Fruit fly (Drosophila melanogaster) whole organism, adult: ENCODE measurements around the gene tkv.

Source experiments
- CG11617 ChIP-seq: fragments of 200-800 bp; sonication (Bioruptor generic); optimal IDR thresholded peaks from 2 replicates; lab custom pipeline; 2017; ENCODE audit warnings: mild to moderate bottlenecking, missing biosample characterization, missing genetic modification reagents, missing genetic modification characterization
- CG12768 ChIP-seq: fragments of 200-800 bp; sonication (Bioruptor generic); optimal IDR thresholded peaks from 2 replicates; lab custom pipeline; 2017; ENCODE audit warnings: missing biosample characterization, missing genetic modification characterization, mild to moderate bottlenecking, moderate library complexity, missing genetic modification reagents
- CG14711 ChIP-seq: fragments of 200-800 bp; sonication (Bioruptor generic); optimal IDR thresholded peaks from 2 replicates; lab custom pipeline; 2018; ENCODE audit warnings: missing biosample characterization, mild to moderate bottlenecking, missing genetic modification characterization, moderate library complexity
- CG1620 ChIP-seq: fragments of 200-800 bp; sonication (Bioruptor generic); optimal IDR thresholded peaks from 2 replicates; lab custom pipeline; 2016; ENCODE audit warnings: missing biosample characterization, missing genetic modification characterization
- CG33017 ChIP-seq: fragments of 200-800 bp; sonication (Bioruptor generic); optimal IDR thresholded peaks from 2 replicates; lab custom pipeline; 2018; ENCODE audit warnings: missing biosample characterization, mild to moderate bottlenecking, missing genetic modification characterization, moderate library complexity
- CG5204 ChIP-seq: fragments of 200-800 bp; sonication (Bioruptor generic); optimal IDR thresholded peaks from 2 replicates; lab custom pipeline; 2016; ENCODE audit warnings: missing biosample characterization, missing genetic modification characterization
- CG7045 ChIP-seq: fragments of 200-800 bp; sonication (Bioruptor generic); optimal IDR thresholded peaks from 2 replicates; lab custom pipeline; 2017; ENCODE audit warnings: missing biosample characterization, mild to moderate bottlenecking, missing genetic modification characterization
- CG7101 ChIP-seq: fragments of 200-800 bp; sonication (Bioruptor generic); optimal IDR thresholded peaks from 2 replicates; lab custom pipeline; 2018; ENCODE audit warnings: missing biosample characterization, mild to moderate bottlenecking, missing genetic modification characterization, moderate library complexity
- Clk ChIP-seq: fragments of 200-800 bp; sonication (Bioruptor generic); optimal IDR thresholded peaks from 2 replicates; lab custom pipeline; 2017; ENCODE audit warnings: missing biosample characterization, missing genetic modification characterization
- Crg-1 ChIP-seq: fragments of 200-800 bp; sonication (Bioruptor generic); optimal IDR thresholded peaks from 2 replicates; lab custom pipeline; 2016; ENCODE audit warnings: missing biosample characterization, missing genetic modification characterization
- Hr96 ChIP-seq: fragments of 200-800 bp; sonication (Bioruptor generic); optimal IDR thresholded peaks from 2 replicates; lab custom pipeline; 2016; ENCODE audit warnings: missing biosample characterization, missing genetic modification characterization
- Mnt ChIP-seq: fragments of 200-800 bp; sonication (Bioruptor generic); optimal IDR thresholded peaks from 2 replicates; lab custom pipeline; 2016; ENCODE audit warnings: missing biosample characterization, mild to moderate bottlenecking, missing genetic modification characterization
- bab1 ChIP-seq: fragments of 200-800 bp; sonication (Bioruptor generic); optimal IDR thresholded peaks from 3 replicates; lab custom pipeline; 2019; ENCODE audit warnings: missing biosample characterization, mild to moderate bottlenecking, missing genetic modification characterization, moderate library complexity
- cic ChIP-seq: fragments of 200-800 bp; sonication (Bioruptor generic); optimal IDR thresholded peaks from 2 replicates; lab custom pipeline; 2017; ENCODE audit warnings: missing biosample characterization, mild to moderate bottlenecking, missing genetic modification characterization, moderate library complexity
- cnc ChIP-seq, 2 experiments: fragments of >200 bp; optimal IDR thresholded peaks; 2 replicates each; lab custom pipeline; 2017
- kay ChIP-seq: fragments of 200-800 bp; sonication (Bioruptor generic); peaks from one replicate; lab custom pipeline; 2016; ENCODE audit warnings: missing biosample characterization, missing genetic modification characterization, borderline replicate concordance
- ovo ChIP-seq: fragments of 200-800 bp; sonication (Bioruptor generic); optimal IDR thresholded peaks from 2 replicates; lab custom pipeline; 2016; ENCODE audit warnings: missing biosample characterization, missing genetic modification characterization
- pad ChIP-seq: fragments of 200-800 bp; sonication (Bioruptor generic); optimal IDR thresholded peaks from 3 replicates; lab custom pipeline; 2017; ENCODE audit warnings: missing biosample characterization, missing genetic modification characterization, mild to moderate bottlenecking, moderate library complexity, missing genetic modification reagents
- tj ChIP-seq: fragments of 200-800 bp; sonication (Bioruptor generic); optimal IDR thresholded peaks from 3 replicates; lab custom pipeline; 2017; ENCODE audit warnings: missing biosample characterization, mild to moderate bottlenecking, missing genetic modification characterization, moderate library complexity
- toe ChIP-seq: fragments of 200-800 bp; sonication (Bioruptor generic); optimal IDR thresholded peaks from 2 replicates; lab custom pipeline; 2016; ENCODE audit warnings: missing biosample characterization, missing genetic modification characterization

Gene tkv

DNA sequence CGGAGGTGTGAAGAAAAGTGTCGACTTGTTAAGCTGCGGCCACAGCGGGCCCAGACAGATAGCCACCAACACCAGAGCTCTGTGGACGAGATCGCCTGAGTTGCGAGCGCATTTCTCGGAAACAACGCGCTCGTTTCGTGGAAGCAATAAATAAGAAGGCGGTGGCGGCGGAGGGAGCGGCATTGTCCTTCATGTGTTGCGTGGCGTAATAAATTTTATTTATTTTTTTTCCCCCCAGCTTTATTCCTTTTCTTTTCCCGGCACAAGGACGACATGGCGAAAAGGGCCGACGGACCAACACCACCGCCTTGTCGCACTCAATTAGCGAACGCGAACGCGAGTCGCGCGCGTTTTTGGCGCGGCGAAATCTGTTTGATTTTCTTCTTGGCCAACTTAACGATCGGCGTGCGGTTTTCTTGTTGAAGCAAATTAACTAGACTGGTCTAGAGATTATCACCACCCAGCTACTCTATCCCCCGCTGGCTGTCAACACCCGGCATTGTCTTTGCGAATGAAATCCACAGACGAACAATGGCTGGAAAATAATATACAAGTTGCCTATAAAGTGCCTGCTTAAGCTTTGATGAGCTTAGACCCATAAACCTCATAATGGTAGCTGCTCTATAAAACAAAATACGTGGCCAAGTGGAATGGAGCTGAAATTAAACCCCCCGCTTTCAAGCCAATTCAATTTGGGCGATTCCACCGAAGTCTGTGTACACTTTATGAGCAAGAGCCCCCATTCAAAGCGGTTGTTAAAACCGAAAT is 11.9 kb downstream of the tkv start:
- no peak for TF ChIP-seq bab1 (GFP tag; lab: Kevin White, UChicago)
- TF ChIP-seq CG11617 (GFP tag; lab: Kevin White, UChicago), result no peak
- no peak for TF ChIP-seq CG1620 (GFP tag; lab: Kevin White, UChicago)
- TF ChIP-seq CG7045 (GFP tag; lab: Kevin White, UChicago), result no peak
- no peak for TF ChIP-seq CG5204 (GFP tag; lab: Kevin White, UChicago)
- no peak for TF ChIP-seq toe (GFP tag; lab: Kevin White, UChicago)
- TF ChIP-seq tj, result no peak
- no peak for TF ChIP-seq kay (GFP tag; lab: Kevin White, UChicago)
- no peak for TF ChIP-seq CG14711 (tag; lab: Kevin White, UChicago)
- TF ChIP-seq Hr96, result no peak
- no peak for TF ChIP-seq cic (GFP tag; lab: Kevin White, UChicago)
- no peak for TF ChIP-seq Crg-1 (GFP tag; lab: Kevin White, UChicago)
- no peak for TF ChIP-seq CG7101 (tag; lab: Kevin White, UChicago)
- TF ChIP-seq cnc (optimal IDR thresholded peaks at IDR 0.05; lab: Kevin White, UChicago), result no peak
- no peak for TF ChIP-seq CG12768 (GFP tag; lab: Kevin White, UChicago)

- TF ChIP-seq CG7045 (GFP tag; lab: Kevin White, UChicago) (peak; percentile 20), CG5204 (GFP tag; lab: Kevin White, UChicago) (peak; percentile 40), Mnt (GFP tag; lab: Kevin White, UChicago) (no peak), cic (GFP tag; lab: Kevin White, UChicago) (peak; percentile 69), Hr96 (peak; percentile 33), pad (GFP tag; lab: Kevin White, UChicago) (peak; percentile 53), ovo (GFP tag; lab: Kevin White, UChicago) (peak; percentile 58), kay (GFP tag; lab: Kevin White, UChicago) (no peak), CG11617 (GFP tag; lab: Kevin White, UChicago) (peak; percentile 23), cnc (optimal IDR thresholded peaks at IDR 0.05; lab: Kevin White, UChicago) (no peak), Clk (GFP tag; lab: Kevin White, UChicago) (no peak), bab1 (GFP tag; lab: Kevin White, UChicago) (no peak), CG1620 (GFP tag; lab: Kevin White, UChicago) (no peak), CG14711 (tag; lab: Kevin White, UChicago) (no peak), Crg-1 (GFP tag; lab: Kevin White, UChicago) (peak; percentile 10), tj (no peak), toe (GFP tag; lab: Kevin White, UChicago) (no peak), CG12768 (GFP tag; lab: Kevin White, UChicago) (peak; percentile 17), CG33017 (tag; lab: Kevin White, UChicago) (peak; percentile 23), CG7101 (tag; lab: Kevin White, UChicago) (peak; percentile 54)
These were observed 14.9 kb downstream of the tkv start for dm6 chr2L:5256036-5256846.

dm6 chr2L:5254105-5254711 is 17.0 kb downstream of the tkv start:
- TF ChIP-seq ovo (GFP tag; lab: Kevin White, UChicago) (no peak), cic (GFP tag; lab: Kevin White, UChicago) (no peak), Hr96 (no peak), CG33017 (tag; lab: Kevin White, UChicago) (no peak), pad (GFP tag; lab: Kevin White, UChicago) (no peak), CG5204 (GFP tag; lab: Kevin White, UChicago) (no peak)

DNA sequence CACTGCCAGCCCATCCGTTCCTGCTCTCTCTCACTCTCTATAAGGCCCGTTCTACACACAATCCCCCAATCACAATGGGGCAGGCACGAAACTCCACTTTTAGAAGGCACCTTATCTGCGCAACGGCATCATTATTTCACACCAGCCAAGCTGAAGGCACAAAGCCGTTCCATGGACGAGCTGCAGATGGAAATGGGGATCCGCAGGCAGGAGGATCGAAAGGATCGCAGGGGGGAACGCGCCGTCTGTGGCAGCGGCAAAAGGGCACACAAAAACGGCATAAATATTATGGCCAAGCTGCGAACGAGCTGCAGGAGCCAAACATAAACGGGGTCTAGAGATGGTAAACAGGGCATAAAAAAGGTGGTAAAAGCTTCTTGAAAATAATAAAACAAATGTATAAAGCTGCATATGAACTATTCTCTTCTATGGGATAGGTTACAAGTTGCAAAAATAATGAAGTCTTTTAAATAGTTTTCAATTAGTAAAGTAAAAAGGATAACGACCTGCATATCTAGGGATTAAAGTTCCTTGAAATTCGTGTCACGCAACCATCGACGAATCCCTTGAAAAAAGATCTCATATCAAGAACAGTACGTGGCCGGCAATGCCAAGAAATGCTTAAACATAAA is 18.7 kb downstream of the tkv start:
- TF ChIP-seq Mnt (GFP tag; lab: Kevin White, UChicago) (no peak), CG1620 (GFP tag; lab: Kevin White, UChicago) (no peak)

- TF ChIP-seq bab1 (GFP tag; lab: Kevin White, UChicago) (no peak), Clk (GFP tag; lab: Kevin White, UChicago) (no peak), CG7101 (tag; lab: Kevin White, UChicago) (no peak), tj (no peak), kay (GFP tag; lab: Kevin White, UChicago) (no peak), CG5204 (GFP tag; lab: Kevin White, UChicago) (no peak), CG33017 (tag; lab: Kevin White, UChicago) (no peak), Mnt (GFP tag; lab: Kevin White, UChicago) (no peak), toe (GFP tag; lab: Kevin White, UChicago) (no peak), CG11617 (GFP tag; lab: Kevin White, UChicago) (no peak), CG12768 (GFP tag; lab: Kevin White, UChicago) (no peak), CG7045 (GFP tag; lab: Kevin White, UChicago) (no peak), cnc (optimal IDR thresholded peaks at IDR 0.05; lab: Kevin White, UChicago) (no peak), cic (GFP tag; lab: Kevin White, UChicago) (no peak), ovo (GFP tag; lab: Kevin White, UChicago) (no peak), Crg-1 (GFP tag; lab: Kevin White, UChicago) (no peak), CG1620 (GFP tag; lab: Kevin White, UChicago) (no peak), Hr96 (no peak), pad (GFP tag; lab: Kevin White, UChicago) (no peak), CG14711 (tag; lab: Kevin White, UChicago) (no peak)
These were observed 19.5 kb downstream of the tkv start for dm6 chr2L:5251725-5252124.
